Worm (Caenorhabditis elegans) whole organism, midembryonic: ENCODE measurements around the gene lgc-54.

Experiments used
- T22C8.4 ChIP-seq: fragments of 200-800 bp; sonication (Bioruptor generic); IDR thresholded peaks from 2 replicates; pipeline ENCODE4 v1.3.6; 2022; ENCODE audit warnings: missing genetic modification characterization, missing compliant biosample characterization
- flt-1 ChIP-seq: fragments of 200-800 bp; sonication (Bioruptor generic); IDR thresholded peaks from 2 replicates; pipeline ENCODE4 v1.3.6; 2022; ENCODE audit warnings: missing genetic modification characterization, missing compliant biosample characterization
- med-1 ChIP-seq: sonication (generic microtip); optimal IDR thresholded peaks from 2 replicates; lab custom pipeline; 2017; ENCODE audit warnings: missing genetic modification characterization, mild to moderate bottlenecking, missing compliant biosample characterization, antibody characterized with exemption, missing genetic modification reagents; ENCODE audit not compliant: insufficient read depth

DNA sequence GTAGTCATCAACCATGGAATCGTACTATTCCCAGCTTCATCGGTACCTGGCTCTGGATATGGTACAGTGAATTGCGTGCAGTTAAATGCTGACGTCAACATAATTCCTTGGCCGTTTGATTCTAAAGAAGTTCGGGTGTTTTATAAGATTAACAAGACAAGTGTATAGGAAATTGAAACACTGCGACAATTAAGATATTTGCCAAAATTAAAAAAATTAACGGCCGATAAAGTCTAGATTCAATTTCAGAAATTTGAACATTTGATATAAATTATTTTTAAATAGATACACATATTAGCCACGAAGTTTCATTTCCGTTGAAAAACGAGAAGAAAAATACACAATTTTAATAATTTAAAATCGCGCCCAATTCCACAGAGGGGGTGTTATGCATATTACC lies 40.1 kb downstream of the lgc-54 start, which contains the start of gene dmsr-12:
- TF ChIP-seq med-1, result no peak
- TF ChIP-seq flt-1, result no peak
- no peak for TF ChIP-seq T22C8.4 (GFP tag; lab: Robert Waterston, UW)
